Fruit fly (Drosophila melanogaster): ENCODE measurements around the gene CG31759.

- TF ChIP-seq dsx (GFP tag; optimal IDR thresholded peaks at IDR 0.05; ENCODE audit: poor library complexity, severe bottlenecking), result peak; percentile 35
- no peak for TF ChIP-seq CG16779 (tag; optimal IDR thresholded peaks at IDR 0.05)
- no peak for TF ChIP-seq CG4318 (GFP tag; optimal IDR thresholded peaks at IDR 0.05)
- no peak for TF ChIP-seq net (GFP tag; optimal IDR thresholded peaks at IDR 0.05)
- TF ChIP-seq Gug (GFP tag; IDR thresholded peaks at IDR 0.05), result no peak
- no peak for TF ChIP-seq CG3919 (GFP tag; optimal IDR thresholded peaks at IDR 0.05)
- TF ChIP-seq dac (GFP tag; optimal IDR thresholded peaks at IDR 0.05), result no peak
- peak; percentile 53 for TF ChIP-seq Met (GFP tag; optimal IDR thresholded peaks at IDR 0.05)
- no peak for TF ChIP-seq eg (GFP tag; IDR thresholded peaks at IDR 0.05)
- TF ChIP-seq salr (GFP tag; optimal IDR thresholded peaks at IDR 0.05), result no peak
- peak; percentile 34 for TF ChIP-seq Sox102F (GFP tag; optimal IDR thresholded peaks at IDR 0.05)
- TF ChIP-seq achi (GFP tag; optimal IDR thresholded peaks at IDR 0.05), result peak; percentile 14
These were observed 14.5 kb upstream of the CG31759 start for dm6 chr2L:12192978-12193377.

Measured in whole organism, prepupa.